Fruit fly (Drosophila melanogaster): Measurements from ENCODE around the gene Cdep.

Cdep gene

dm6 chr3R:4905764-4906626 is 4.4 kb upstream of the Cdep start, which contains the start of gene Gnf1 (continued):
- no peak for TF ChIP-seq CG8290 (GFP tag; optimal IDR thresholded peaks at IDR 0.05)
- TF ChIP-seq CG8290 (tag; optimal IDR thresholded peaks at IDR 0.05) = peak in 1 of 2 experiments; percentile 37
- TF ChIP-seq pho (GFP tag; optimal IDR thresholded peaks at IDR 0.05) = no peak
- no peak for TF ChIP-seq CG7556 (GFP tag; optimal IDR thresholded peaks at IDR 0.05)
- peak; percentile 12 for TF ChIP-seq CHES-1-like (GFP tag; optimal IDR thresholded peaks at IDR 0.05)
- TF ChIP-seq sqz (GFP tag; optimal IDR thresholded peaks at IDR 0.05) = peak; percentile 95
- peak; percentile 31 for TF ChIP-seq HmgZ (tag; optimal IDR thresholded peaks at IDR 0.05)
- peak; percentile 54; the same call in 1 of the 2 replicates for TF ChIP-seq CG42726 (GFP tag; IDR thresholded peaks at IDR 0.05; ENCODE audit: partially characterized antibody)
- TF ChIP-seq CG15601 (tag; optimal IDR thresholded peaks at IDR 0.05) = peak; percentile 36
- peak; percentile 75 for TF ChIP-seq BEAF-32 (GFP tag; optimal IDR thresholded peaks at IDR 0.05)
- no peak; the same call in 1 of the 2 replicates for TF ChIP-seq hbn (GFP tag; IDR thresholded peaks at IDR 0.05; ENCODE audit: partially characterized antibody)

dm6 chr3R:4906627-4906940 is 3.8 kb upstream of the Cdep start:
- TF ChIP-seq CG8478 (optimal IDR thresholded peaks at IDR 0.05) = no peak
- TF ChIP-seq Asciz (GFP tag; optimal IDR thresholded peaks at IDR 0.05) = no peak
- peak; percentile 38 for TF ChIP-seq CG12659 (GFP tag; optimal IDR thresholded peaks at IDR 0.05)
- TF ChIP-seq bowl (GFP tag; IDR thresholded peaks at IDR 0.05) = no peak
- peak; percentile 62 for TF ChIP-seq MBD-R2 (GFP tag; IDR thresholded peaks at IDR 0.05)
- TF ChIP-seq schlank (tag; optimal IDR thresholded peaks at IDR 0.05) = no peak
- TF ChIP-seq E2f2 (GFP tag; IDR thresholded peaks at IDR 0.05) = peak; percentile 56
- no peak for TF ChIP-seq dmrt11E (tag; optimal IDR thresholded peaks at IDR 0.05)
- TF ChIP-seq HLH4C (GFP tag; IDR thresholded peaks at IDR 0.05; ENCODE audit: partially characterized antibody) = no peak
- no peak for TF ChIP-seq ranshi (GFP tag; IDR thresholded peaks at IDR 0.05)
- peak; percentile 72 for TF ChIP-seq YL-1 (GFP tag; optimal IDR thresholded peaks at IDR 0.05)
- no peak for TF ChIP-seq Mad (GFP tag; optimal IDR thresholded peaks at IDR 0.05)
- TF ChIP-seq Gsc (GFP tag; IDR thresholded peaks at IDR 0.05) = no peak
- no peak for TF ChIP-seq CG6765 (GFP tag; optimal IDR thresholded peaks at IDR 0.05)
- no peak for TF ChIP-seq CG15514 (GFP tag; optimal IDR thresholded peaks at IDR 0.05)
- no peak for TF ChIP-seq CG15696 (tag; optimal IDR thresholded peaks at IDR 0.05)
- TF ChIP-seq CG18619 (GFP tag; optimal IDR thresholded peaks at IDR 0.05) = no peak
- no peak for TF ChIP-seq ken (GFP tag; IDR thresholded peaks at IDR 0.05)
- no peak for TF ChIP-seq Kr (GFP tag; optimal IDR thresholded peaks at IDR 0.05)
- TF ChIP-seq MESR4 (GFP tag; optimal IDR thresholded peaks at IDR 0.05) = peak; percentile 61
- no peak for TF ChIP-seq CG8388 (GFP tag; optimal IDR thresholded peaks at IDR 0.05)
- TF ChIP-seq CG12104 (GFP tag; optimal IDR thresholded peaks at IDR 0.05) = no peak
- peak; percentile 35 for TF ChIP-seq Sin3A (optimal IDR thresholded peaks at IDR 0.05)
- TF ChIP-seq CG16779 (GFP tag; IDR thresholded peaks at IDR 0.05) = no peak
- no peak for TF ChIP-seq onecut (GFP tag; IDR thresholded peaks at IDR 0.05)
- no peak for TF ChIP-seq CG8359 (GFP tag; optimal IDR thresholded peaks at IDR 0.05; ENCODE audit: borderline replicate concordance)
- peak; percentile 52 for TF ChIP-seq hbn (GFP tag; IDR thresholded peaks at IDR 0.05; ENCODE audit: partially characterized antibody)
- TF ChIP-seq Pdp1 (GFP tag; optimal IDR thresholded peaks at IDR 0.05) = no peak
- TF ChIP-seq vnd (GFP tag; IDR thresholded peaks at IDR 0.05; ENCODE audit: partially characterized antibody) = peak; percentile 41; the same call in 1 of the 3 replicates
- no peak for TF ChIP-seq Ssrp (tag; optimal IDR thresholded peaks at IDR 0.05)
- no peak for TF ChIP-seq Fer3 (tag; optimal IDR thresholded peaks at IDR 0.05)
- TF ChIP-seq cato (GFP tag; optimal IDR thresholded peaks at IDR 0.05; ENCODE audit: borderline replicate concordance) = no peak
- no peak for TF ChIP-seq sug (tag; optimal IDR thresholded peaks at IDR 0.05)
- TF ChIP-seq CG32767 (GFP tag; IDR thresholded peaks at IDR 0.05) = no peak
- 0 out of 3 replicates have a peak, but pooled peaks have one; percentile 1 for TF ChIP-seq Opbp (GFP tag; IDR thresholded peaks at IDR 0.05; ENCODE audit: partially characterized antibody)
- no peak for TF ChIP-seq Fer2 (tag; optimal IDR thresholded peaks at IDR 0.05)
- no peak; the same call in 1 of the 3 replicates for TF ChIP-seq CG16813 (GFP tag; IDR thresholded peaks at IDR 0.05; ENCODE audit: partially characterized antibody)
- no peak for TF ChIP-seq Mrtf (GFP tag; IDR thresholded peaks at IDR 0.05)
